Worm (Caenorhabditis elegans): Measurements from ENCODE around the gene R160.13.

DNA sequence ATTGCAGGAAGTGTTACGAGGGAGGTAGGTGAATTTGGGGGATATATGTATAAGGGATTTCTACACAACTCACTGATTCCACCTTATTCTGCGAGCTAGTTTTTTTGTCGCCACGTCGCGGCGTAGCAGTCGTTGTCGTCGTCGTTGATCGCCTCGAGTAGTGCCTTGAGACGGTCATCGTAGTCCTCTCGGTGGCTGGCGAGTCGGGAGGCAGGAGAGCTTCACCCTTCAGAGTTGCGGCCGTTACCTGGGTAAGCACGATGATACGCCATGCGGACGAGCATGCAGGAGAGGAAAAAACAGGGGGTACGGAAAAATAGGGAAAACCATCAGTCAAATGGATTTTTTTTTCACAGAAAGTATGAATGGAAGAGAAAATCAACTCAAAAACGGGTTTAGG, 41.9 kb upstream of the R160.13 start:
- TF ChIP-seq nhr-237 (tag; optimal IDR thresholded peaks at IDR 0.05) (no peak), ceh-39 (tag; optimal IDR thresholded peaks at IDR 0.05) (no peak), ces-1 (GFP tag; optimal IDR thresholded peaks at IDR 0.05) (no peak), mab-5 (tag; optimal IDR thresholded peaks at IDR 0.05) (no peak), tbx-8 (GFP tag; optimal IDR thresholded peaks at IDR 0.05) (no peak), sem-2 (GFP tag; optimal IDR thresholded peaks at IDR 0.05) (no peak), nhr-76 (tag; optimal IDR thresholded peaks at IDR 0.05) (no peak), pha-4 (tag; optimal IDR thresholded peaks at IDR 0.05) (no peak), nhr-12 (tag; optimal IDR thresholded peaks at IDR 0.05) (no peak), unc-62 (GFP tag; optimal IDR thresholded peaks at IDR 0.05) (no peak)
